Worm (Caenorhabditis elegans): ENCODE measurements around the gene F52E1.9.

DNA sequence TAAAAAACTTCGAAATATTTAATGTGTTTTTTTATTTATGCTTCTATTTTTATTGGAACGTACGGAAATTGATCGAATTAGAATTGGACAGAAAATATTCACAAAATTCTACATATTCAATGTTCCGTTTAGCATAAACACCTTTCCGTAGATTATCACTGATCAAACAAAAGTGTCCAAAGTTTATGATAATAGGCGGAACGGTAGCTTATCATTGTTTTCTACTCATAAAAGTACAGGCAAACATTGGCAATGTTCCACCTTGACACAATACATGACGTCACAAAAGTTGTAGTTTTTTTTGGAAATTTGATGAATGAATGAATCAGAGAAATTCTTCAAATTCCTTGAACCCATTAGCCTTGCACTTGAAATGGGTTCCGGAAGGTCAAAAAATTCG is 1.4 kb upstream of the F52E1.9 start:
- TF ChIP-seq saeg-2 (GFP tag; IDR thresholded peaks at IDR 0.05) (no peak), mep-1 (tag; optimal IDR thresholded peaks at IDR 0.05) (no peak), ZK546.5 (tag; optimal IDR thresholded peaks at IDR 0.05) (no peak), ztf-11 (tag; optimal IDR thresholded peaks at IDR 0.05) (no peak), unc-39 (tag; optimal IDR thresholded peaks at IDR 0.05) (no peak), spr-1 (tag; optimal IDR thresholded peaks at IDR 0.05) (no peak), ceh-32 (tag; optimal IDR thresholded peaks at IDR 0.05; ENCODE audit: poor library complexity) (no peak), nhr-10 (tag; optimal IDR thresholded peaks at IDR 0.05) (no peak), unc-62 (GFP tag; optimal IDR thresholded peaks at IDR 0.05 in 1 of 2) (no peak), unc-62 (tag; optimal IDR thresholded peaks at IDR 0.05) (no peak), nhr-76 (tag; optimal IDR thresholded peaks at IDR 0.05) (no peak), lir-3 (tag; optimal IDR thresholded peaks at IDR 0.05) (no peak), pha-4 (GFP tag; IDR thresholded peaks at IDR 0.05) (no peak), pha-4 (tag; optimal IDR thresholded peaks at IDR 0.05) (no peak), unc-130 (GFP tag; optimal IDR thresholded peaks at IDR 0.05) (no peak), ceh-20 (GFP tag; IDR thresholded peaks at IDR 0.05) (no peak)
